Fruit fly (Drosophila melanogaster) whole organism, embryonic: ENCODE data around the gene CG15145.

Source experiments
- Bgb ChIP-seq: fragments of 200-800 bp; sonication (Bioruptor generic); IDR thresholded peaks from 2 replicates; pipeline ENCODE4 v1.3.6; 2022; ENCODE audit warnings: missing biosample characterization, missing genetic modification characterization; ENCODE audit not compliant: partially characterized antibody
- CG10267 ChIP-seq: fragments of 200-800 bp; sonication (Bioruptor generic); optimal IDR thresholded peaks from 2 replicates; lab custom pipeline; 2018; ENCODE audit warnings: missing biosample characterization, mild to moderate bottlenecking, missing genetic modification characterization, moderate library complexity
- CG10366 ChIP-seq: fragments of 200-800 bp; sonication (Bioruptor generic); IDR thresholded peaks from 2 replicates; pipeline ENCODE4 v1.3.6; 2022; ENCODE audit warnings: missing biosample characterization, missing genetic modification characterization
- CG11504 ChIP-seq: fragments of 200-800 bp; sonication (Bioruptor generic); optimal IDR thresholded peaks from 3 replicates; lab custom pipeline; 2019; ENCODE audit warnings: missing biosample characterization, mild to moderate bottlenecking, missing genetic modification characterization, moderate library complexity
- CG12391 ChIP-seq: fragments of 200-800 bp; sonication (Bioruptor generic); optimal IDR thresholded peaks from 3 replicates; lab custom pipeline; 2018; ENCODE audit warnings: missing biosample characterization, mild to moderate bottlenecking, missing genetic modification characterization, moderate library complexity
- CG12659 ChIP-seq: fragments of 200-800 bp; sonication (Bioruptor generic); optimal IDR thresholded peaks from 3 replicates; lab custom pipeline; 2017; ENCODE audit warnings: mild to moderate bottlenecking, missing biosample characterization, missing genetic modification reagents, missing genetic modification characterization
- CG13287 ChIP-seq: fragments of 200-800 bp; sonication (Bioruptor generic); IDR thresholded peaks from 2 replicates; pipeline ENCODE4 v1.3.6; 2022; ENCODE audit warnings: missing biosample characterization, missing genetic modification characterization; ENCODE audit not compliant: partially characterized antibody
- CG15269 ChIP-seq: fragments of 200-800 bp; sonication (Bioruptor generic); optimal IDR thresholded peaks from 2 replicates; lab custom pipeline; 2018; ENCODE audit warnings: missing biosample characterization, mild to moderate bottlenecking, missing genetic modification characterization, moderate library complexity
- CG15601 ChIP-seq: fragments of 200-800 bp; sonication (Bioruptor generic); optimal IDR thresholded peaks from 3 replicates; lab custom pipeline; 2019; ENCODE audit warnings: missing biosample characterization, mild to moderate bottlenecking, missing genetic modification characterization, moderate library complexity
- CG17359 ChIP-seq: fragments of 200-800 bp; sonication (Bioruptor generic); optimal IDR thresholded peaks from 3 replicates; lab custom pipeline; 2018; ENCODE audit warnings: missing biosample characterization, mild to moderate bottlenecking, missing genetic modification characterization, moderate library complexity
- CG17385 ChIP-seq: fragments of 200-800 bp; sonication (Bioruptor generic); optimal IDR thresholded peaks from 3 replicates; lab custom pipeline; 2018; ENCODE audit warnings: missing biosample characterization, mild to moderate bottlenecking, missing genetic modification characterization
- CG17829 ChIP-seq: fragments of 200-800 bp; optimal IDR thresholded peaks from 2 replicates; lab custom pipeline; 2019; ENCODE audit warnings: missing biosample characterization, mild to moderate bottlenecking, missing genetic modification characterization, moderate library complexity
- CG2678 ChIP-seq: fragments of 200-800 bp; sonication (Bioruptor generic); optimal IDR thresholded peaks from 3 replicates; lab custom pipeline; 2019; ENCODE audit warnings: missing biosample characterization, mild to moderate bottlenecking, missing genetic modification characterization, moderate library complexity
- CG30403 ChIP-seq: fragments of 200-800 bp; sonication (Bioruptor generic); optimal IDR thresholded peaks from 3 replicates; lab custom pipeline; 2016; ENCODE audit warnings: missing biosample characterization, missing genetic modification characterization
- CG30431 ChIP-seq: fragments of 200-800 bp; sonication (Bioruptor generic); optimal IDR thresholded peaks from 2 replicates; lab custom pipeline; 2017; ENCODE audit warnings: missing biosample characterization, missing genetic modification characterization
- CG32772 ChIP-seq: fragments of 200-800 bp; sonication (Bioruptor generic); IDR thresholded peaks from 2 replicates; pipeline ENCODE4 v1.3.6; 2022; ENCODE audit warnings: missing biosample characterization, missing genetic modification characterization
- CG3281 ChIP-seq: fragments of 200-800 bp; sonication (Bioruptor generic); optimal IDR thresholded peaks from 3 replicates; lab custom pipeline; 2017; ENCODE audit warnings: missing biosample characterization, mild to moderate bottlenecking, missing genetic modification characterization
- CG4360 ChIP-seq: fragments of 200-800 bp; sonication (Bioruptor generic); IDR thresholded peaks from 2 replicates; pipeline ENCODE4 v1.3.6; 2022; ENCODE audit warnings: missing biosample characterization, missing genetic modification characterization
- CG6854 ChIP-seq: fragments of 200-800 bp; sonication (Bioruptor generic); optimal IDR thresholded peaks from 3 replicates; lab custom pipeline; 2017; ENCODE audit warnings: missing biosample characterization, mild to moderate bottlenecking, missing genetic modification characterization
- CG7556 ChIP-seq: fragments of 200-800 bp; sonication (Bioruptor generic); optimal IDR thresholded peaks from 2 replicates; lab custom pipeline; 2017; ENCODE audit warnings: missing biosample characterization, mild to moderate bottlenecking, missing genetic modification characterization
- CG8388 ChIP-seq: fragments of 200-800 bp; sonication (Bioruptor generic); optimal IDR thresholded peaks from 2 replicates; lab custom pipeline; 2019; ENCODE audit warnings: missing biosample characterization, mild to moderate bottlenecking, missing genetic modification characterization, moderate library complexity
- CG9727 ChIP-seq: fragments of 200-800 bp; sonication (Bioruptor generic); optimal IDR thresholded peaks from 3 replicates; lab custom pipeline; 2017; ENCODE audit warnings: missing biosample characterization, mild to moderate bottlenecking, missing genetic modification characterization
- CG9817 ChIP-seq: fragments of 200-800 bp; sonication (Bioruptor generic); optimal IDR thresholded peaks from 2 replicates; lab custom pipeline; 2018; ENCODE audit warnings: missing biosample characterization, mild to moderate bottlenecking, missing genetic modification characterization, moderate library complexity
- D19A ChIP-seq: fragments of 200-800 bp; optimal IDR thresholded peaks from 3 replicates; lab custom pipeline; 2019; ENCODE audit warnings: missing biosample characterization, mild to moderate bottlenecking, missing genetic modification characterization, moderate library complexity
- Dbx ChIP-seq: fragments of 200-800 bp; sonication (Bioruptor generic); IDR thresholded peaks from 3 replicates; pipeline ENCODE4 v1.3.6; 2022; ENCODE audit warnings: missing biosample characterization, missing genetic modification characterization
- Dek ChIP-seq: fragments of 200-800 bp; sonication (Bioruptor generic); optimal IDR thresholded peaks from 3 replicates; lab custom pipeline; 2019; ENCODE audit warnings: missing biosample characterization, mild to moderate bottlenecking, missing genetic modification characterization, moderate library complexity
- Hmr ChIP-seq: fragments of 200-800 bp; sonication (Bioruptor generic); optimal IDR thresholded peaks from 3 replicates; lab custom pipeline; 2017; ENCODE audit warnings: mild to moderate bottlenecking, missing biosample characterization, missing genetic modification reagents, missing genetic modification characterization
- Hr51 ChIP-seq, 2 experiments: fragments of 200-800 bp; sonication (Bioruptor generic); optimal IDR thresholded peaks; 2 replicates in 1 of 2; 3 replicates in 1 of 2; lab custom pipeline; 2016 to 2018; ENCODE audit warnings: missing biosample characterization in 2 of 2, missing genetic modification characterization in 2 of 2, mild to moderate bottlenecking in 1 of 2, moderate library complexity in 1 of 2
- Meics ChIP-seq: fragments of 200-800 bp; sonication (Bioruptor generic); optimal IDR thresholded peaks from 2 replicates; lab custom pipeline; 2017; ENCODE audit warnings: missing biosample characterization, mild to moderate bottlenecking, missing genetic modification characterization
- Sox102F ChIP-seq: fragments of 200-800 bp; sonication (Bioruptor generic); optimal IDR thresholded peaks from 2 replicates; lab custom pipeline; 2018; ENCODE audit warnings: missing biosample characterization, mild to moderate bottlenecking, missing genetic modification characterization, moderate library complexity
- Taf1 ChIP-seq: fragments of 200-800 bp; sonication (Bioruptor generic); IDR thresholded peaks from 2 replicates; pipeline ENCODE4 v1.3.6; 2022; ENCODE audit warnings: missing biosample characterization, missing genetic modification characterization
- YL-1 ChIP-seq: fragments of 200-800 bp; sonication (Bioruptor generic); optimal IDR thresholded peaks from 3 replicates; lab custom pipeline; 2017; ENCODE audit warnings: missing biosample characterization, mild to moderate bottlenecking, missing genetic modification characterization
- ara ChIP-seq: fragments of 200-800 bp; sonication (Bioruptor generic); IDR thresholded peaks from 2 replicates; pipeline ENCODE4 v1.3.6; 2022; ENCODE audit warnings: missing biosample characterization, missing genetic modification characterization
- bcd ChIP-seq: fragments of 200-800 bp; sonication (Bioruptor generic); optimal IDR thresholded peaks from 2 replicates; lab custom pipeline; 2017; ENCODE audit warnings: missing biosample characterization, mild to moderate bottlenecking, missing genetic modification characterization
- cg ChIP-seq: fragments of 200-800 bp; sonication (Bioruptor generic); optimal IDR thresholded peaks from 3 replicates; lab custom pipeline; 2019; ENCODE audit warnings: missing biosample characterization, mild to moderate bottlenecking, missing genetic modification characterization, moderate library complexity
- dmrt99B ChIP-seq: fragments of 200-800 bp; sonication (Bioruptor generic); optimal IDR thresholded peaks from 2 replicates; lab custom pipeline; 2018; ENCODE audit warnings: missing biosample characterization, mild to moderate bottlenecking, missing genetic modification characterization, moderate library complexity
- ems ChIP-seq: fragments of 200-800 bp; sonication (Bioruptor generic); optimal IDR thresholded peaks from 3 replicates; lab custom pipeline; 2016; ENCODE audit warnings: missing biosample characterization, missing genetic modification characterization
- fd96Cb ChIP-seq: fragments of 200-800 bp; sonication (Bioruptor generic); optimal IDR thresholded peaks from 2 replicates; lab custom pipeline; 2018; ENCODE audit warnings: missing biosample characterization, mild to moderate bottlenecking, missing genetic modification characterization, moderate library complexity
- gem ChIP-seq: fragments of 200-800 bp; sonication (Bioruptor generic); optimal IDR thresholded peaks from 2 replicates; lab custom pipeline; 2019; ENCODE audit warnings: missing biosample characterization, mild to moderate bottlenecking, missing genetic modification characterization, moderate library complexity
- grau ChIP-seq: fragments of 200-800 bp; optimal IDR thresholded peaks from 3 replicates; lab custom pipeline; 2019; ENCODE audit warnings: missing biosample characterization, mild to moderate bottlenecking, missing genetic modification characterization, moderate library complexity
- gsb ChIP-seq: fragments of 200-800 bp; sonication (Bioruptor generic); IDR thresholded peaks from 2 replicates; pipeline ENCODE4 v1.3.6; 2022; ENCODE audit warnings: missing biosample characterization, missing genetic modification characterization
- nmo ChIP-seq: fragments of 200-800 bp; sonication (Bioruptor generic); optimal IDR thresholded peaks from 2 replicates; lab custom pipeline; 2018; ENCODE audit warnings: missing biosample characterization, mild to moderate bottlenecking, missing genetic modification characterization, moderate library complexity
- run ChIP-seq: fragments of 200-800 bp; sonication (Bioruptor generic); optimal IDR thresholded peaks from 3 replicates; lab custom pipeline; 2018; ENCODE audit warnings: missing biosample characterization, mild to moderate bottlenecking, missing genetic modification characterization
- sug ChIP-seq: fragments of 200-800 bp; optimal IDR thresholded peaks from 2 replicates; lab custom pipeline; 2019; ENCODE audit warnings: missing biosample characterization, mild to moderate bottlenecking, missing genetic modification characterization, moderate library complexity
- z ChIP-seq: fragments of 200-800 bp; sonication (Bioruptor generic); IDR thresholded peaks from 3 replicates; pipeline ENCODE4 v1.3.6; 2022; ENCODE audit warnings: missing biosample characterization, missing genetic modification characterization

CG15145 gene

DNA sequence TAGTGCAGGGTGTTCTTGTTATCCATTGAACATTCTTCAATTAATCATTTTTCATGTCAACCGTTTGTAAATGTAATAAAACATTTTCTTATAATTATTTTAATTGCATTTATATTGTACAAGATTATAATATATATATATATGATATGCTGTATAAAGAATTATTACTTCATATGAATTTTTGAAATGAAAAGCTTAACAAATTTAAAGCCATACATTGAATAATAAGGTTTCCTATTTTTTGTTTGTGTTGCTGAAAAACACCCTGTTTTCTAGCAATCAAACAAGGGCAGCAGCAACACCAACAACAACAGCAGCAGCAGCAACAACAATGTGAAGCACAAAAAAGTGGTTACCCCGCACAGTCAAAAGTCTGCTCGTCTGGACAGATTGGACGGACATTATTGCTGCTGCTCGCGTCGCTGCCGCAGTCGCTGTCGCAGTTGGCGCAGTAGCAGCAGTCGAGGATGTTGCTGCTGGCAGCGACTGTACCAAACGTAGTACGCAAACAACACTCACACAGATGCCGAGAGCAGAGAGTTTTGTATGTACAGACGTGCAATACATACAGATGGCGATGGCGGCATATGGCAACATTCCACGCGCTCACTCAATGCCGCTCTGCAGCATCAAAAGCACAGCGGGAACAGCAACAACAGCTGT lies 26.2 kb upstream of the CG15145 start (continued):
- TF ChIP-seq CG2678 (peak; percentile 77), CG10267 (tag; lab: Kevin White, UChicago) (peak; percentile 13), CG17385 (GFP tag; lab: Kevin White, UChicago) (peak; percentile 29), CG12659 (peak; percentile 35), CG7556 (GFP tag; lab: Kevin White, UChicago) (peak; percentile 76), nmo (GFP tag; lab: Kevin White, UChicago) (peak; percentile 30), CG3281 (peak; percentile 49), Meics (peak; percentile 71), bcd (GFP tag; lab: Kevin White, UChicago) (peak; percentile 6), CG32772 (GFP tag; lab: Robert Waterston, UW) (0 out of 2 replicates have a peak, but pooled peaks have one; percentile 10), ara (GFP tag; lab: Robert Waterston, UW) (no peak), Sox102F (GFP tag; lab: Kevin White, UChicago) (peak; percentile 30), CG9727 (GFP tag; lab: Kevin White, UChicago) (peak; percentile 43), dmrt99B (peak; percentile 62), grau (tag; lab: Kevin White, UChicago) (peak; percentile 73), CG15601 (peak; percentile 11), CG17829 (peak; percentile 9), CG15269 (peak; percentile 55), ems (no peak), CG10366 (GFP tag; lab: Robert Waterston, UW) (peak; percentile 61), CG12391 (peak; percentile 53), CG4360 (GFP tag; lab: Robert Waterston, UW) (peak; percentile 95), CG11504 (tag; lab: Kevin White, UChicago) (peak; percentile 80), CG6854 (peak; percentile 52), gem (tag; lab: Kevin White, UChicago) (peak; percentile 71), CG30431 (no peak), Hmr (GFP tag; lab: Kevin White, UChicago) (peak; percentile 70), YL-1 (GFP tag; lab: Kevin White, UChicago) (no peak), Taf1 (GFP tag; lab: Robert Waterston, UW) (no peak), D19A (tag; lab: Kevin White, UChicago) (peak; percentile 36), cg (GFP tag; lab: Kevin White, UChicago) (peak; percentile 57), Hr51 (GFP tag; optimal IDR thresholded peaks at IDR 0.05; lab: Kevin White, UChicago) (peak in 1 of 2 experiments; percentile 71), CG9817 (peak; percentile 29), Dbx (GFP tag; lab: Robert Waterston, UW) (0 out of 3 replicates have a peak, but pooled peaks have one; percentile 13), sug (peak; percentile 26), fd96Cb (tag; lab: Kevin White, UChicago) (peak; percentile 4), run (tag; lab: Kevin White, UChicago) (peak; percentile 11), gsb (GFP tag; lab: Robert Waterston, UW) (no peak), Bgb (GFP tag; lab: Robert Waterston, UW) (no peak), CG13287 (GFP tag; lab: Robert Waterston, UW) (no peak), Dek (tag; lab: Kevin White, UChicago) (peak; percentile 30), CG8388 (GFP tag; lab: Kevin White, UChicago) (peak; percentile 32), CG17359 (tag; lab: Kevin White, UChicago) (peak; percentile 43), z (GFP tag; lab: Robert Waterston, UW) (peak; percentile 84), CG30403 (GFP tag; lab: Kevin White, UChicago) (peak; percentile 16)
